Fruit fly (Drosophila melanogaster): ENCODE measurements around the gene NHP2.
A peak's percentile ranks its signal among the peaks of the same experiment; 100 is the strongest.

The NHP2 gene

DNA sequence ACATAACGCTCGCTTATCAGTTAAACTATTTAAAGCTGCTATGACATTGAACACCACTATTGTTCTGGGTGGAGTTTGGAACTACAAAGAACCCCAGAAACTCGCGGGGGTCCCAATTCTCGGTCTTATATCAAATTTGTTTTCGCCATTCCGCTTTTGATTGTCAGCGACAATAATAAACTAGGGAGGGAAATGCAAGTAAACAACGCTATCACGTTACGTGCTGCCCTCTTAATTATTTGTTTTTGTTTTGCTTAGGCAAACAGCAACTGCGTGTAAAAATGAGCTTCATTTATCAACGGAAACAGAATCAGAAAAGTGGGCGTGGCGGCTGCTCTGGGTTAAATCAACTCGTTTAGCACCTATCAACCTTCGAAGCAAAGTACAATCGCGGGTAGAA is 21.8 kb downstream of the NHP2 start (continued):
- TF ChIP-seq CG14014 (GFP tag; IDR thresholded peaks at IDR 0.05) (peak; percentile 62; the same call in 1 of the 2 replicates), CG15011 (GFP tag; optimal IDR thresholded peaks at IDR 0.05) (peak; percentile 54), Sox102F (GFP tag; optimal IDR thresholded peaks at IDR 0.05) (peak; percentile 34), Bgb (GFP tag; IDR thresholded peaks at IDR 0.05; ENCODE audit: partially characterized antibody) (no peak), hb (GFP tag; IDR thresholded peaks at IDR 0.05; ENCODE audit: partially characterized antibody) (no peak), Dad (GFP tag; optimal IDR thresholded peaks at IDR 0.05) (no peak), Pdp1 (GFP tag; optimal IDR thresholded peaks at IDR 0.05) (no peak), Usf (GFP tag; optimal IDR thresholded peaks at IDR 0.05) (no peak), CG4424 (GFP tag; optimal IDR thresholded peaks at IDR 0.05) (no peak), Fer3 (tag; optimal IDR thresholded peaks at IDR 0.05) (no peak), YL-1 (GFP tag; optimal IDR thresholded peaks at IDR 0.05) (peak; percentile 1), CG8944 (GFP tag; optimal IDR thresholded peaks at IDR 0.05) (no peak), CG8388 (GFP tag; optimal IDR thresholded peaks at IDR 0.05) (no peak), bcd (GFP tag; optimal IDR thresholded peaks at IDR 0.05) (peak; percentile 10), gsb (GFP tag; IDR thresholded peaks at IDR 0.05) (no peak), CG14667 (GFP tag; IDR thresholded peaks at IDR 0.05) (no peak), nau (GFP tag; optimal IDR thresholded peaks at IDR 0.05) (no peak), Hr39 (optimal IDR thresholded peaks at IDR 0.05) (no peak), Hmr (GFP tag; optimal IDR thresholded peaks at IDR 0.05) (peak; percentile 29), HLH4C (GFP tag; IDR thresholded peaks at IDR 0.05; ENCODE audit: partially characterized antibody) (no peak), CG11247 (GFP tag; IDR thresholded peaks at IDR 0.05) (no peak), croc (GFP tag; conservative IDR thresholded peaks at IDR 0.05) (no peak), CG10565 (GFP tag; optimal IDR thresholded peaks at IDR 0.05) (no peak), Stat92E (GFP tag; optimal IDR thresholded peaks at IDR 0.05) (no peak), p53 (GFP tag; optimal IDR thresholded peaks at IDR 0.05) (no peak), dmrt99B (tag; optimal IDR thresholded peaks at IDR 0.05) (peak; percentile 33), CG42726 (GFP tag; IDR thresholded peaks at IDR 0.05; ENCODE audit: partially characterized antibody) (no peak), C15 (GFP tag; IDR thresholded peaks at IDR 0.05) (no peak), Oaz (GFP tag; IDR thresholded peaks at IDR 0.05) (no peak), CG6689 (GFP tag; IDR thresholded peaks at IDR 0.05) (no peak), dmrt11E (tag; optimal IDR thresholded peaks at IDR 0.05) (peak; percentile 48), CG10209 (GFP tag; optimal IDR thresholded peaks at IDR 0.05) (peak; percentile 50), CG10267 (tag; optimal IDR thresholded peaks at IDR 0.05) (no peak), ERR (GFP tag; optimal IDR thresholded peaks at IDR 0.05) (no peak), rib (GFP tag; IDR thresholded peaks at IDR 0.05) (no peak), CG12104 (GFP tag; optimal IDR thresholded peaks at IDR 0.05) (no peak), Hmx (GFP tag; optimal IDR thresholded peaks at IDR 0.05) (no peak), so (GFP tag; IDR thresholded peaks at IDR 0.05) (peak; percentile 46; the same call in 1 of the 3 replicates), CG11696 (GFP tag; IDR thresholded peaks at IDR 0.05) (no peak), stwl (tag; optimal IDR thresholded peaks at IDR 0.05) (no peak), nerfin-1 (tag; optimal IDR thresholded peaks at IDR 0.05) (peak; percentile 24), E2f1 (GFP tag; IDR thresholded peaks at IDR 0.05) (no peak), Xrp1 (GFP tag; IDR thresholded peaks at IDR 0.05) (peak; percentile 74), ara (GFP tag; IDR thresholded peaks at IDR 0.05) (peak; percentile 64), NK7.1 (GFP tag; optimal IDR thresholded peaks at IDR 0.05) (no peak), CG7271 (tag; optimal IDR thresholded peaks at IDR 0.05) (no peak), nmo (GFP tag; optimal IDR thresholded peaks at IDR 0.05) (no peak), CG16863 (GFP tag; optimal IDR thresholded peaks at IDR 0.05) (peak; percentile 3), emc (GFP tag; optimal IDR thresholded peaks at IDR 0.05) (no peak), vfl (GFP tag; optimal IDR thresholded peaks at IDR 0.05) (no peak), nom (GFP tag; optimal IDR thresholded peaks at IDR 0.05) (no peak)

All from whole organism, embryonic.